Fruit fly (Drosophila melanogaster) whole organism: ENCODE measurements around the gene Nf-YA.

Experiments
- CG8478 ChIP-seq: fragments of >200 bp; optimal IDR thresholded peaks from 2 replicates; lab custom pipeline; 2018; ENCODE audit warnings: inconsistent platforms
- Dll ChIP-seq: fragments of >200 bp; optimal IDR thresholded peaks from 2 replicates; lab custom pipeline; 2017
- EcR ChIP-seq, 2 experiments: fragments of >200 bp; optimal IDR thresholded peaks; 2 replicates each; lab custom pipeline; 2017; ENCODE audit warnings: missing biosample characterization in 2 of 2, missing genetic modification characterization in 2 of 2, missing genetic modification reagents in 2 of 2
- pan ChIP-seq: fragments of >200 bp; optimal IDR thresholded peaks from 2 replicates; lab custom pipeline; 2017
- psq ChIP-seq: fragments of >200 bp; optimal IDR thresholded peaks from 2 replicates; lab custom pipeline; 2017
- usp ChIP-seq: fragments of >200 bp; optimal IDR thresholded peaks from 2 replicates; lab custom pipeline; 2017; ENCODE audit warnings: missing biosample characterization, missing genetic modification characterization, mixed read lengths

Nf-YA gene

DNA sequence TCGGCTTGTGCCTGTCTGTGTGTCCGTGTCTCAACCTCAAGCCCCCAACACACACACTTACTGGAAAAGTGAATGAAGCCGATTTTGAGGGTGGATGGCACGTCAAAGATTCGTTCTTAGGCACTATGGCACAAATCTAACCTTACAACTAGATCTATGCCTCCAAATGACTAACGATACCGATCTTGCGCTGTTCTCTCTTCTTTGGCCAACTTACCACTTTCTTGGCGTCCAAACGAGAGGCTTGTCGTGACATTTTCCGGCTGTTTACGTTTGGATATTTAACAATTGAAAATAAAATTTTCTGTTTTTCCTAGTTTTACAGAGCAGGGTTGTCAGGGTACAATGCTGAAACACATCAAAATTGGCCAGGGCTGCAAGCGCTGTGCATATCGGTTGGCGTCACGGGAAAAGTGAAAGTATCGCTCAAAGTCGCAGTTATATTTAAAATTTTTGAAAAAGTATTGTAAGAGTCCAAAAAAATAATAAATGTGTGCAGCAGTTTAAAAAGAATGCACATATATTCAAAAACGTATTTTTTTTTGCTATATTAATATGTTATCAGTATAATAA lies at the start of gene Nf-YA, which contains the start of gene Bet3:
Gene Nf-YA (minus strand): TSS at position 361 of the 573 bp plus-strand sequence.
Gene Bet3 (minus strand): TSS at position 361 of the 573 bp plus-strand sequence.
- no peak for TF ChIP-seq CG8478
- no peak for TF ChIP-seq EcR (GFP tag; optimal IDR thresholded peaks at IDR 0.05; lab: Kevin White, UChicago)
- TF ChIP-seq pan (lab: Kevin White, UChicago): no peak
- TF ChIP-seq psq: no peak
- no peak for TF ChIP-seq usp (GFP tag; lab: Kevin White, UChicago)
- no peak for TF ChIP-seq Dll (lab: Kevin White, UChicago)

DNA sequence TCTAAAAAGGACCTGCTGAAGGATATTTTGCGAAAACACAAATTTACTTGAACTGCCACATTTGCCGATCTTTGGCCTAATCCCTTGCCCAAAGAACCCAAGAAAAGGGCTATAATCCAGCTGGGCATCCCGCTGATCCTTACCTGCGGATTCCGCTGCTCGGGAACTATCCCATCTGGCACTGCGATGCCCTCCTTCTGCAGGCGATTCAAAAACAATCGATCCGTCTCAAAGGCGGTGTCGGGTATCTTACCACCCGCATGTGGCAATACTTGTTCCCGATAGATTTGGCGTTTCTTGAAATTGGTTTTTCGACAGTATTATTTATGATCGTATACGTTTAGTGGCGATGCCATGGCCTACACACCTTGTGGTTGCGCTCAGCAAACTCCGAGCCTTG lies 49.3 kb upstream of the Nf-YA start:
- no peak for TF ChIP-seq psq
- no peak for TF ChIP-seq Dll (lab: Kevin White, UChicago)
- TF ChIP-seq CG8478: no peak
- no peak for TF ChIP-seq pan (lab: Kevin White, UChicago)
- no peak for TF ChIP-seq EcR (GFP tag; optimal IDR thresholded peaks at IDR 0.05; lab: Kevin White, UChicago)
- no peak for TF ChIP-seq usp (GFP tag; lab: Kevin White, UChicago)

DNA sequence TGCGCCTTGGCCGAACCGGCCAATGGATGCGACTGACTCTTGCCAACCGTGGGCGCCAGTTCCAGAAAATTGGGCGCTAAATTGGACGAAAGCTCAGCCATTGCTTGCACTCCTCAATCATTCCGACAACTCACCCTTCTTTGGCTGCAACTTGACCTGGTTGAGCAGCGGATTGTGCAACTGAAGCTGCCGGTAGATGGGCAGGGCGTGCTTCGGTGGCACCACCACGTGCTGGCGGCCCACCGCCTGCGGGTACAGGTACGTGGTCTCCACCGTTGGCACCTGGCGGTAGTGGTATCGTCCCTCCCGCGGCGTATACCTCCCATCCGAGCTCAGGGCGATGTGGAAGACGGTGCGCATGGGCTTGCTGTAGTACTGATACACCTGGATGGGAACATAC lies 48.4 kb upstream of the Nf-YA start:
- TF ChIP-seq psq (no peak), pan (lab: Kevin White, UChicago) (no peak), EcR (GFP tag; optimal IDR thresholded peaks at IDR 0.05; lab: Kevin White, UChicago) (no peak), usp (GFP tag; lab: Kevin White, UChicago) (no peak), CG8478 (no peak), Dll (lab: Kevin White, UChicago) (no peak)

dm6 chr3L:9489627-9490026 lies 47.6 kb upstream of the Nf-YA start:
- TF ChIP-seq psq (no peak), CG8478 (no peak), pan (lab: Kevin White, UChicago) (no peak), usp (GFP tag; lab: Kevin White, UChicago) (no peak), Dll (lab: Kevin White, UChicago) (no peak), EcR (GFP tag; optimal IDR thresholded peaks at IDR 0.05; lab: Kevin White, UChicago) (no peak)

DNA sequence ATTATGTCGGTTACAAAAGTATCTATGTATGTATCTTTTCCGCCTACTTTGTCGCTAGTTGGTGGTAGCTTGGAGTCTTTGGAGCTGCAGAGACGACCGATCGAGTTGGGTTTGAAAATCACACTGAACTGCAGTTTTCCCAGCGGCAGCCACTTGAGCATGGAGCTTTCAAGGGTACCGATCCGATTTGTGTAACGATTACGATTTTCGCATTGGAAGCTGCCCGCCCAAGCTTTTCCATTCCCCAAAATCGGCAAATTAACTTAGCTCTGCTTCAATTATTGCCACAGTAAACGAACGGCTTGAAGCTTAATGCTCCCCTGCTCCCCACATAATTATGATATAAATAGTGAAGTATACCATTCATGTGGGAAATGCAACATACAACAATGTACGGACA lies 47.1 kb upstream of the Nf-YA start, which contains the start of gene CG32036:
Gene CG32036 (minus strand): TSS at position 101 of the 400 bp plus-strand sequence.
- TF ChIP-seq Dll (lab: Kevin White, UChicago) (no peak), usp (GFP tag; lab: Kevin White, UChicago) (no peak), psq (no peak), CG8478 (no peak), EcR (GFP tag; optimal IDR thresholded peaks at IDR 0.05; lab: Kevin White, UChicago) (no peak), pan (lab: Kevin White, UChicago) (no peak)

dm6 chr3L:9487586-9487985 lies 45.5 kb upstream of the Nf-YA start, which contains the start of gene pall:
Gene pall (minus strand): TSS chr3L:9487790.
- TF ChIP-seq pan (lab: Kevin White, UChicago): no peak
- no peak for TF ChIP-seq EcR (GFP tag; optimal IDR thresholded peaks at IDR 0.05; lab: Kevin White, UChicago)
- TF ChIP-seq Dll (lab: Kevin White, UChicago): no peak
- no peak for TF ChIP-seq psq
- no peak for TF ChIP-seq CG8478
- no peak for TF ChIP-seq usp (GFP tag; lab: Kevin White, UChicago)

DNA sequence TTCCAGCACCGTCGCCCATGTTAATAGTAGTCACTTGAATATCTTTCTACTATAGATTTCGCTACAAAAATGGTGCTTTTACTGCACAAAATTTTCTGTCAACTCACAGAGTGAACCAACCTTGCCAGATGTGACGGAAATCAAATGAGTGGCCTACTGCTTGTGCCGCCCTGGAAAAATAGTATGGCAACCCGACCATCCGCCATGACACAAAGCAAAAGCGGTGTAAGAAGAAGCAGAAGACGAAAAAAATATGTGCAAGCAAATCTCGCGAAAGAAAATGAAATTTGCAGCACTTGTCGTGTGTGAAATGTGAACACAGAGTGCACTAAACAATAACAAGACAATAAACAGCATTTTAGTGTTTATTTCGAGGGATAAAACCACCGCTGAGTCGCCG lies 34.8 kb upstream of the Nf-YA start, which contains the start of the genes Uch-L5 and Jarid2:
Gene Uch-L5 (minus strand): TSS at position 137 of the 400 bp plus-strand sequence.
Gene Jarid2 (plus strand): TSS at position 210 of the 400 bp plus-strand sequence.
- TF ChIP-seq psq: no peak
- TF ChIP-seq CG8478: no peak
- TF ChIP-seq Dll (lab: Kevin White, UChicago): no peak
- no peak for TF ChIP-seq pan (lab: Kevin White, UChicago)
- no peak for TF ChIP-seq EcR (GFP tag; optimal IDR thresholded peaks at IDR 0.05; lab: Kevin White, UChicago)
- no peak for TF ChIP-seq usp (GFP tag; lab: Kevin White, UChicago)

DNA sequence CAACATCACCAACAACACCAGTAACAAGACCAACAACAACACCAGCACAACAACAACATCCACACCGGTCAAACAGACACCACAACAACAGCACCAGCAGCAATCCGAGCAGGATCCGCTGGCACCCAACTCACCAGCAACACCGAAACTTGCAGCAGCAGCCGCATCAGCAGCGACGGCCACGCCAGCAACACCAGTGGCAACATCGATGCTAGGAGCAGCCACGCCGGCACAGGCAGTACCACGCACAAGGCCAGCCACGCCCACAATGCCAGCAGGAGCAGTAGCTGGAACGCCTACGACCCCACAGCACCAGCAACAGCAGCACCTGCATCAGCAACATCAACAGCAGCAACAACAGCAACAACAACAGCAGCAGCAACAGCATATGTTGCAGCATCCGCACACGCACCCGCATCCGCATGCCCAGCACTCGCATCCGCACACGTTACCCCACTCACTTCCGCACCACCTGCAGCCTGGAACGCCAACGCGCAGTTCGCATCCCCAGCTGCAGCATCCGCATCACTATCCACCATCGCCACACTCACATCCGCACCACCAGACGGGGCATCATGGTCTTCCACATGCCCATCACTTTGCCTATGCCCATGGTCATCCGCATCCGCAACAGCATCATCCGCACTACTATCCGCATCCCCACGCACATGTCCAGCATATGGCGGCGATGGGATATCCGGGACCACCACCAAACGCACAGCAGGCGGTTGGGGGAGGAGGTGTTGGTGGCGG lies 29.3 kb upstream of the Nf-YA start:
- TF ChIP-seq Dll (lab: Kevin White, UChicago) (no peak), CG8478 (no peak), psq (no peak), EcR (GFP tag; optimal IDR thresholded peaks at IDR 0.05; lab: Kevin White, UChicago) (no peak), pan (lab: Kevin White, UChicago) (no peak), usp (GFP tag; lab: Kevin White, UChicago) (no peak)

DNA sequence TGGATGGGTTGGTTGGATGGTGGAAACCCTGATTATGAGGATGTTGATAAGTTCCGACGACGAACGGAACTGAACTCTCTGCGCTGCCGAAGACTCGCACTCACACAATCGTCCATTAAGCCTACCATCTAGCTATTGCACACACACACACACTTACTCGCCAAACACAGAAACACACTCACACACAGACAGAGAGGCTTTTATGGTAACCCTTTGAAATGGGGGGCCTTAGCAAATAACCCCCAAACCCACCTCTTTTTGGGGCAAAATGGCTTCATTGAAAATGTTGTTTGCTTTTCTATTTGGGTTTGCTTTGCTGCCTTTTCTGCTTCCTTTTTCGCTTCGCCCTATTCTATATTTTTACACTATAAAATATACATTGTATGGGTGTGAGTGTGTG lies 27.0 kb upstream of the Nf-YA start:
- TF ChIP-seq pan (lab: Kevin White, UChicago) (no peak), Dll (lab: Kevin White, UChicago) (no peak), EcR (GFP tag; optimal IDR thresholded peaks at IDR 0.05; lab: Kevin White, UChicago) (no peak), psq (no peak), usp (GFP tag; lab: Kevin White, UChicago) (no peak), CG8478 (no peak)

DNA sequence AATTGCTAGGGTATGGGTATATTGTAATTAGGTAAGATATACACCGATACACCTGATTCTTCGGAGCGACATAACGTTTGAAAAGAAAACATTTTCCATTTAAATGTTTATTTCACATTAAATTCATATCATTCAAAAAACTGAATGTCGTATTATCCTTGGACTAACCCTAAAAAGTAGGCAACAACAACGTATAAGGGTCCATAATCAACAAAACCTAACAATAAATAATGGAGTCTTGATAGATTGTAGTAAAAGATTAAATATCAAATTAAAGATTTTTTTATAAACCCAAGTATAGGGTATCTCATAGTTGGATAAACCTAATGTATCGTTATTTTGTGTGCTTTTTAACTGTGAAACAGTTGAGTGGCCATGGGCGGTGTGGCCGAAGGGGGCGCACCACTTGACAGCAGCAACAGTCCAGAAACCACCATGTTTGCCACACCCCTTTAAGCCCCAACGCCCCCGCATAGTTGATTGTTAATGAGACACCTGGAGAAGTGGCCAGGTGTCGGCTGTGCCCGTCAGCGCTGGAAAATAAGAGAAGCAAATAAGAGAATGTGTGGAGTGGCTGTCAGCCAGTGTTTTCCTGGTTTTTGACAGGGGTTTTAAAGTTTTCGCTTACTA lies 26.3 kb upstream of the Nf-YA start:
- peak; percentile 68 for TF ChIP-seq pan (lab: Kevin White, UChicago)
- no peak for TF ChIP-seq Dll (lab: Kevin White, UChicago)

- TF ChIP-seq EcR (GFP tag; optimal IDR thresholded peaks at IDR 0.05; lab: Kevin White, UChicago) (no peak), Dll (lab: Kevin White, UChicago) (no peak), pan (lab: Kevin White, UChicago) (no peak), CG8478 (no peak), usp (GFP tag; lab: Kevin White, UChicago) (no peak), psq (no peak)
Measured at dm6 chr3L:9467763-9468206, 25.7 kb upstream of the Nf-YA start.
